Worm (Caenorhabditis elegans) whole organism, early embryonic: ENCODE measurements around the gene C45B11.9.

Experiments used
- B0310.2 ChIP-seq: sonication (generic microtip); optimal IDR thresholded peaks from 2 replicates; lab custom pipeline; 2016; ENCODE audit warnings: mild to moderate bottlenecking, missing genetic modification characterization, missing compliant biosample characterization
- F13C5.2 ChIP-seq: sonication (generic microtip); optimal IDR thresholded peaks from 2 replicates; lab custom pipeline; 2017; ENCODE audit warnings: mild to moderate bottlenecking, missing genetic modification characterization, inconsistent platforms, missing compliant biosample characterization
- ama-1 ChIP-seq: fragments of 150-350 bp; optimal IDR thresholded peaks from 2 replicates; lab custom pipeline; 2014
- ceh-13 ChIP-seq: fragments of 200-800 bp; sonication (Bioruptor generic); optimal IDR thresholded peaks from 2 replicates; lab custom pipeline; 2018; ENCODE audit warnings: mild to moderate bottlenecking, missing genetic modification characterization, missing compliant biosample characterization
- ceh-36 ChIP-seq: sonication (generic microtip); optimal IDR thresholded peaks from 2 replicates; lab custom pipeline; 2016; ENCODE audit warnings: missing genetic modification characterization, inconsistent platforms, missing compliant biosample characterization
- ets-7 ChIP-seq: sonication (generic microtip); optimal IDR thresholded peaks from 2 replicates; lab custom pipeline; 2016; ENCODE audit warnings: missing genotype, missing genetic modification characterization, missing compliant biosample characterization
- flt-1 ChIP-seq: fragments of 200-800 bp; sonication (Bioruptor generic); IDR thresholded peaks from 2 replicates; pipeline ENCODE4 v1.3.6; 2022; ENCODE audit warnings: missing genetic modification characterization, missing compliant biosample characterization
- hmg-4 ChIP-seq: fragments of 200-800 bp; sonication (Bioruptor generic); optimal IDR thresholded peaks from 2 replicates; lab custom pipeline; 2018; ENCODE audit warnings: mild to moderate bottlenecking, missing genetic modification characterization, missing compliant biosample characterization
- scrt-1 ChIP-seq: fragments of 200-800 bp; sonication (Bioruptor generic); IDR thresholded peaks from 2 replicates; pipeline ENCODE4 v1.3.6; 2022; ENCODE audit warnings: missing genetic modification characterization, missing compliant biosample characterization
- tbx-11 ChIP-seq: fragments of 200-800 bp; sonication (Bioruptor generic); IDR thresholded peaks from 2 replicates; pipeline ENCODE4 v1.3.6; 2022; ENCODE audit warnings: missing genetic modification characterization, missing compliant biosample characterization
- tbx-37 ChIP-seq: fragments of 200-800 bp; sonication (Bioruptor generic); conservative IDR thresholded peaks from 2 replicates; pipeline ENCODE4 v1.3.6; 2022; ENCODE audit warnings: missing genetic modification reagents, missing genetic modification characterization, missing compliant biosample characterization
- tra-4 ChIP-seq: sonication (generic microtip); optimal IDR thresholded peaks from 2 replicates; lab custom pipeline; 2017; ENCODE audit warnings: missing genetic modification characterization, missing compliant biosample characterization

DNA sequence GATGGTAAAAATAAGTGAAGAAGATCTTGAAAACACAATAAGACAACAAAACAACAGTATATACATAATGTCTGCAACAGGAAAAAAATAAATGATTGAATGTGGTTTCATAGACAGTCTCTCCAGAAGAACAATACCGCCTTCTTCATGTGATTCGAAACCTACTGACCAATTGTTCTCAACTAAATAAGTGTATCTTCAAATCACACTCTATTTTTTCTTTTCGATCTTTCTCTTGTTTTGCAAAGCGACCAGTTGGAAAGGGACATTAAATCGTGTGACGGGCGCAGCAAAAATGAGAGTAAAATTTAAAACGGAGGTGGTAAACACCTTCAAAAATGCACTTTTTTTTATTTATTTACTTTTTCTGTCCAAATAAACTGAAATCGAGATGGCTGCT, 21.8 kb downstream of the C45B11.9 start:
- TF ChIP-seq flt-1, result no peak
- TF ChIP-seq B0310.2 (tag; lab: Kevin White, UChicago), result no peak
- TF ChIP-seq ceh-13, result no peak
- no peak for TF ChIP-seq ets-7 (tag; lab: Kevin White, UChicago)
- no peak for TF ChIP-seq ama-1
- no peak for TF ChIP-seq tbx-37 (GFP tag; lab: Robert Waterston, UW)
- TF ChIP-seq hmg-4, result no peak
- no peak for TF ChIP-seq ceh-36 (tag; lab: Kevin White, UChicago)
- no peak for TF ChIP-seq scrt-1
- no peak for TF ChIP-seq tbx-11 (GFP tag; lab: Robert Waterston, UW)
- no peak for TF ChIP-seq tra-4 (tag; lab: Kevin White, UChicago)
- TF ChIP-seq F13C5.2, result no peak
